Worm (Caenorhabditis elegans): Measurements from ENCODE around the gene R08C7.4.
A peak's percentile ranks its signal among the peaks of the same experiment; 100 is the strongest.

Gene R08C7.4

ce11 chrIV:4445711-4446290, 11.0 kb downstream of the R08C7.4 start, which contains the start of the genes wapl-1 and htz-1 (continued):
- TF ChIP-seq hlh-17 (GFP tag; optimal IDR thresholded peaks at IDR 0.05; ENCODE audit: borderline replicate concordance): no peak
- peak; percentile 88 for TF ChIP-seq vab-15 (tag; optimal IDR thresholded peaks at IDR 0.05)
- peak; percentile 34 for TF ChIP-seq aly-2 (tag; optimal IDR thresholded peaks at IDR 0.05)
- TF ChIP-seq dsc-1 (tag; optimal IDR thresholded peaks at IDR 0.05): peak; percentile 95
- peak; percentile 71 for TF ChIP-seq F16B12.6 (tag; optimal IDR thresholded peaks at IDR 0.05)
- no peak for TF ChIP-seq unc-62 (GFP tag; optimal IDR thresholded peaks at IDR 0.05)
- peak; percentile 73 for TF ChIP-seq elt-2 (tag; optimal IDR thresholded peaks at IDR 0.05)
- TF ChIP-seq hlh-4 (tag; optimal IDR thresholded peaks at IDR 0.05): no peak
- TF ChIP-seq nhr-47 (tag; optimal IDR thresholded peaks at IDR 0.05): peak; percentile 98
- peak in 1 of 2 experiments; percentile 93 for TF ChIP-seq ztf-11 (tag; optimal IDR thresholded peaks at IDR 0.05)
- peak; percentile 91 for TF ChIP-seq ceh-8 (GFP tag; optimal IDR thresholded peaks at IDR 0.05)
- TF ChIP-seq nhr-20 (tag; optimal IDR thresholded peaks at IDR 0.05): peak; percentile 96
- peak; percentile 97 for TF ChIP-seq fkh-8 (tag; optimal IDR thresholded peaks at IDR 0.05)
- peak; percentile 86 for TF ChIP-seq blmp-1 (tag; optimal IDR thresholded peaks at IDR 0.05)
- TF ChIP-seq fos-1 (tag; optimal IDR thresholded peaks at IDR 0.05): peak; percentile 92
- peak; percentile 51 to 54 for TF ChIP-seq egl-27 (tag; optimal IDR thresholded peaks at IDR 0.05)
- TF ChIP-seq mab-9 (GFP tag; IDR thresholded peaks at IDR 0.05): peak; percentile 85
- peak; percentile 91 for TF ChIP-seq irx-1 (tag; optimal IDR thresholded peaks at IDR 0.05)
- peak; percentile 98 for TF ChIP-seq snu-23 (GFP tag; optimal IDR thresholded peaks at IDR 0.05)
- TF ChIP-seq fkh-4 (tag; optimal IDR thresholded peaks at IDR 0.05; ENCODE audit: borderline replicate concordance): no peak
- peak; percentile 60 for TF ChIP-seq aha-1 (tag; optimal IDR thresholded peaks at IDR 0.05)
- no peak for TF ChIP-seq nhr-76 (tag; optimal IDR thresholded peaks at IDR 0.05)
- TF ChIP-seq nhr-237 (tag; optimal IDR thresholded peaks at IDR 0.05): peak; percentile 92
- TF ChIP-seq ets-5 (GFP tag; IDR thresholded peaks at IDR 0.05): no peak
- TF ChIP-seq tlp-1 (tag; optimal IDR thresholded peaks at IDR 0.05): no peak
- TF ChIP-seq dpl-1 (GFP tag; optimal IDR thresholded peaks at IDR 0.05): peak; percentile 95 to 96 (median 96)
- peak; percentile 95 for TF ChIP-seq nhr-90 (tag; optimal IDR thresholded peaks at IDR 0.05; ENCODE audit: poor library complexity)
- TF ChIP-seq lsy-2 (tag; optimal IDR thresholded peaks at IDR 0.05): peak; percentile 99 to 100
- peak; percentile 99 for TF ChIP-seq nhr-85 (tag)
- peak; percentile 95 for TF ChIP-seq jun-1 (tag; optimal IDR thresholded peaks at IDR 0.05)
- peak; percentile 90 for TF ChIP-seq egl-13 (tag; optimal IDR thresholded peaks at IDR 0.05)
- TF ChIP-seq tbx-2 (tag; optimal IDR thresholded peaks at IDR 0.05): peak; percentile 97
- TF ChIP-seq alr-1 (tag; optimal IDR thresholded peaks at IDR 0.05; ENCODE audit: borderline replicate concordance): no peak
- TF ChIP-seq unc-98 (GFP tag; IDR thresholded peaks at IDR 0.05): no peak
- TF ChIP-seq mdl-1 (tag; optimal IDR thresholded peaks at IDR 0.05): peak in 1 of 2 experiments; percentile 94
- TF ChIP-seq efl-3 (GFP tag; optimal IDR thresholded peaks at IDR 0.05): peak; percentile 44
- no peak for TF ChIP-seq unc-30 (tag; optimal IDR thresholded peaks at IDR 0.05)
- peak; percentile 96 for TF ChIP-seq rnt-1 (tag; optimal IDR thresholded peaks at IDR 0.05)
- peak; percentile 99 for TF ChIP-seq unc-130 (tag; optimal IDR thresholded peaks at IDR 0.05)
- peak; percentile 89 for TF ChIP-seq C04F5.9 (tag; optimal IDR thresholded peaks at IDR 0.05)
- TF ChIP-seq Y116A8C.19 (tag; optimal IDR thresholded peaks at IDR 0.05; ENCODE audit: borderline replicate concordance): no peak
- TF ChIP-seq nhr-11 (tag; optimal IDR thresholded peaks at IDR 0.05): peak; percentile 86
- no peak for TF ChIP-seq C34B4.2 (tag; optimal IDR thresholded peaks at IDR 0.05)
- peak; percentile 97 for TF ChIP-seq isw-1 (GFP tag; IDR thresholded peaks at IDR 0.05)
- TF ChIP-seq ceh-82 (tag; optimal IDR thresholded peaks at IDR 0.05): peak; percentile 97 to 98 (median 97)
- TF ChIP-seq pqm-1 (tag; optimal IDR thresholded peaks at IDR 0.05): no peak
- peak; percentile 97 for TF ChIP-seq swsn-7 (tag; optimal IDR thresholded peaks at IDR 0.05)
- peak; percentile 86 for TF ChIP-seq ceh-88 (GFP tag; IDR thresholded peaks at IDR 0.05)
- TF ChIP-seq lin-13 (GFP tag; optimal IDR thresholded peaks at IDR 0.05): peak; percentile 98
- peak; percentile 84 for TF ChIP-seq lir-3 (tag; optimal IDR thresholded peaks at IDR 0.05; ENCODE audit: poor library complexity)
- TF ChIP-seq mef-2 (tag; optimal IDR thresholded peaks at IDR 0.05): peak; percentile 91
